Fruit fly (Drosophila melanogaster) whole organism, larva: ENCODE results near the gene Mul1.

Experiments
- noc ChIP-seq: fragments of 200-800 bp; sonication (Bioruptor generic); optimal IDR thresholded peaks from 3 replicates; lab custom pipeline; 2019; ENCODE audit warnings: missing biosample characterization, mild to moderate bottlenecking, missing genetic modification characterization, moderate library complexity

Gene Mul1

dm6 chr3L:4021260-4021831, at the start of gene Mul1:
Mul1 (plus strand) TSS chr3L:4021457.
- TF ChIP-seq noc (tag; lab: Kevin White, UChicago): no peak

- TF ChIP-seq noc (tag; lab: Kevin White, UChicago): no peak
Observed at dm6 chr3L:3972599-3972998, 48.7 kb upstream of the Mul1 start, which contains the start of gene CG43915. CG43915 (plus strand) TSS chr3L:3972899.

dm6 chr3L:3976438-3976837, 44.8 kb upstream of the Mul1 start:
- no peak for TF ChIP-seq noc (tag; lab: Kevin White, UChicago)

dm6 chr3L:3977622-3978355, 43.5 kb upstream of the Mul1 start:
- no peak for TF ChIP-seq noc (tag; lab: Kevin White, UChicago)

DNA sequence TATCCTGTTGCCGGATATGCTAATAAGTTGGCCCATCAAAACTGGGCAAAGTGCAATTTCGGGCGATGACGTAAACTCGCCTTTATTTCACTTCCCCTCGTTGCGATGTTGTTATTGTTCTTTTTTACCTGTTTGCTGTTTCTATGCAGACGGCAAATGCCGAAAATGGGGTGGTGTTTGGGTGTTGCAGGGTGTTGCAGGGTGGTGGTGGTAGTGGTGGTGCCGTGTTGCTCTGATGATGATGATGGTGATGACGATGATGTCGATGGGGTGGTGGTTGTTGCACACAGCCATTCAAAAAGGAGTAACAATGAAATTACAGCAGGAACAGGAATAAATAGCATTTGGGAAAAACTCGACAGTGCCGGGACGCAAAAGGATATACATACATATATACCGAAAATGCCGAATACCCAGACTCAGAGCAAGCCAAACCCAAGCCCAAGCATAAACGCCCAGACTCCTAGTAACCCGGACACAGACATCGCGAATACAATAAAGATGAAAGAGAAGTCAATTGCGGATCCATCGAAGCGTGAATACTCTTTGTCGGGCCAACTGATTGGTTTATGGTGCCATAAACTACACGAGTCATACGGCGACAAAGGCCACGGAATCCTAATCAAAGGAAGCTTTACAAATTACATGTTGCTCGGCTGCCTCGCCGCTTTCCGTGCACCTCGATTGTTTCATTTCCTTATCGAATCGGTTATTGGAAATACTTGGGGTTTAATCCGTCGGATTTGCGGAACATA, 42.3 kb upstream of the Mul1 start:
- no peak for TF ChIP-seq noc (tag; lab: Kevin White, UChicago)

DNA sequence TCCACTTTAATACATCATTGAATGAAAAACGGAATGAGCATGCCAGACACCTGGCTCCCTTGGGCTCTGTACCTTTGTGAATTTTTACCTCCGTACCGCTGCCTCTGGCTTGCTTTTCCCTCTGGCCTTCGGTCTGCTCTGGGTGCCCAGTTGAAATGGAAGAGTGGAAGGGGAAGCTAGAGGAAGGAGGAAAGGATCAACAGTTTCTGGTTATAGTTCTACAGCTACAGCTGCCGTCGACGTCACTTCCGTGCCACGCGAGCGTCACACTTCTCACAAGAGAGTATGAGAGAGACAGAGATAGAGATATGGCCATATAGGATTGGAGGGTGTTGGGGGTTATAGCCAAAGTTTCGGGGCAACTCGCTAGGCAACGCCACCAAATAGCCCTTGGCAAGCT, 41.2 kb upstream of the Mul1 start:
- TF ChIP-seq noc (tag; lab: Kevin White, UChicago): no peak

- TF ChIP-seq noc (tag; lab: Kevin White, UChicago): no peak
Observed at dm6 chr3L:3983466-3983946, 37.8 kb upstream of the Mul1 start, which contains the start of gene scrt. scrt (plus strand) TSS chr3L:3983896.

DNA sequence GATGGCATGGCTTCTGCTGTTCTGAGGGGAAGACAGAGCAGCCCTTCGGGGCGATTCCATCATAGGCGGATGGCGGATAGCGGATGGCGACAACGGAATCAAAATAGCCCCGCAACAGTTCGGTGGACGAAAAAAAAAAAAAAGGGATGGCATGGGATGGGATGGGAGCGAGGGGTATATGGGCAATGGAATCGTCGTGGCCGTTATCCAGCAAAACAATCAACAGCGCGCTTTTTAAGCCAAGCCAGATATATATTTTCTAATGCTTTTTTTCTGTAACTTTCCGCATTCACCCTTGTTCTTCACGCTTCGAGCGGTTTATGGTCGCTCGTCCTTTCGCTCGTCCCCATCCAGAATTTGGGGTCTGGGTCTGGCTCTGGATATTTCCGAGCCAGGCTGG, 25.7 kb upstream of the Mul1 start:
- TF ChIP-seq noc (tag; lab: Kevin White, UChicago): no peak

dm6 chr3L:4000711-4001110, 20.5 kb upstream of the Mul1 start:
- TF ChIP-seq noc (tag; lab: Kevin White, UChicago): no peak

dm6 chr3L:4001500-4001899, 19.8 kb upstream of the Mul1 start:
- TF ChIP-seq noc (tag; lab: Kevin White, UChicago): no peak

DNA sequence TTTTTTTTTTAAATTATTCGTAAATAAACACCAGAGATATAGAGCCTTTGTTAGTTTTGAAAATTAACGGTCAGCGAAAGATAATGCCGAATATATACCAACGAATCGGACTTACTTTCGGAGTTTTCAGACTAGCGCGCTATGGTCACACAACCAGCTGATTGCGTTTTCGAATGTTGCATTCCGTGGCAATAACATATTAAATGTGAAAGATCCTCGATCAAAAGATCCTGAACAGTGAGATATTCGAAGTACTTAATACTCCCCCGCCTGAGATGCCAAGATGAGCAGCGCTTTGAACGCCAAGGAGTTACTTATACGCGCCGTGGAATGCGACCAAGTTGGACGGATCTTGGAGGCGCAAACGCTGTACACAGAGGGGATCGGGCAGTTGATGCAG, 17.9 kb upstream of the Mul1 start, which contains the start of gene CG14985:
Gene CG14985 (plus strand): TSS at position 159 of the 400 bp plus-strand sequence.
- no peak for TF ChIP-seq noc (tag; lab: Kevin White, UChicago)

DNA sequence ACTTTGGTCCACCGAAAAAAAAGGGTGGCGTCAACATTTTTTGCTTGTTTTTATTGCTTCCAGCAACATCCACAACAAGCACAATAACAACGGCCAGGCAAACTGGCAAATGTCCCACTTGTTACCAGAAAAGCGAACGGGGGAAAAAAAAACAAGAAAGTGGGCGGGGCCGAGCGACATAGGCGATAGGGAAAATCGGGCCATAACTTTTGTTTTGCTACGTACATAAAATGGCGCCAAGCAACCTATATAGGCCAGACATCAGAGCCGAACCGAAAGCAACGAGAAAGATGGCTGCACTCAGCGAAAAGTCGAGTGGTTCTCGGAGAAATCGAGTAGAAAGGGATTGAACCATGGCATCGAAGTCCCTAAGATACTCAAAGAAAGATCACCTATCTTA, 14.0 kb upstream of the Mul1 start:
- TF ChIP-seq noc (tag; lab: Kevin White, UChicago): no peak

DNA sequence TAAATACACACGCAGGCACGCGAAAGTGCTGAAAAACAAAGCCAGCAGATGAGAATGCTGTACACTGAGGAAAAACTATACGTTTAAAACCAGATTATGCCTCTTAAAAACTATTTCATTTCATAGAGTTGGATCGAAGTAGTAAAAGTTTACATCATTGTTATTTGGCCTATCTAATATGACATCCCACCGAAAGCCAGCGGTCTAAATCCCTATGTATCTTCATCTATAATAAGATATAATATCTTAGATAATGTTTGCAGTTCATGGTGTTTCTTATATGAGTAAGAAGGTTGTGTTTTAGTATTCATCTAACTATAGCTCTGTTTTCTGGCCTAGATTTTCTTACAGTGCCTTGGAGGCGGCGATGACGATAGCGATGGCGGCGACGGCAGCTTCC, 11.1 kb upstream of the Mul1 start:
- TF ChIP-seq noc (tag; lab: Kevin White, UChicago): no peak

- no peak for TF ChIP-seq noc (tag; lab: Kevin White, UChicago)
Observed at dm6 chr3L:4014349-4014748, 6.9 kb upstream of the Mul1 start.

dm6 chr3L:4016754-4017153, 4.5 kb upstream of the Mul1 start:
- TF ChIP-seq noc (tag; lab: Kevin White, UChicago): no peak
